Fruit fly (Drosophila melanogaster) whole organism, prepupa: ENCODE measurements around the gene CG6000.

Source experiments
- Blimp-1 ChIP-seq: fragments of 200-800 bp; sonication (Bioruptor generic); optimal IDR thresholded peaks from 3 replicates; lab custom pipeline; 2017; ENCODE audit warnings: missing biosample characterization, missing genetic modification characterization, mild to moderate bottlenecking, moderate library complexity, missing genetic modification reagents
- CG10631 ChIP-seq: fragments of 200-800 bp; sonication (Bioruptor generic); optimal IDR thresholded peaks from 2 replicates; lab custom pipeline; 2016; ENCODE audit warnings: missing biosample characterization, missing genetic modification characterization
- CG10669 ChIP-seq: fragments of 200-800 bp; sonication (Bioruptor generic); optimal IDR thresholded peaks from 3 replicates; lab custom pipeline; 2018; ENCODE audit warnings: missing biosample characterization, mild to moderate bottlenecking, missing genetic modification characterization, moderate library complexity
- CG11902 ChIP-seq: fragments of 200-800 bp; sonication (Bioruptor generic); optimal IDR thresholded peaks from 3 replicates; lab custom pipeline; 2016; ENCODE audit warnings: missing biosample characterization, missing genetic modification characterization
- CG16779 ChIP-seq: fragments of 200-800 bp; sonication (Bioruptor generic); optimal IDR thresholded peaks from 3 replicates; lab custom pipeline; 2017; ENCODE audit warnings: missing biosample characterization, mild to moderate bottlenecking, missing genetic modification characterization
- CG3032 ChIP-seq: fragments of 200-800 bp; optimal IDR thresholded peaks from 2 replicates; lab custom pipeline; 2019; ENCODE audit warnings: missing biosample characterization, mild to moderate bottlenecking, missing genetic modification characterization, moderate library complexity
- CG31627 ChIP-seq: fragments of 200-800 bp; sonication (Bioruptor generic); optimal IDR thresholded peaks from 3 replicates; lab custom pipeline; 2016; ENCODE audit warnings: missing biosample characterization, missing genetic modification characterization
- CG32006 ChIP-seq: fragments of 200-800 bp; sonication (Bioruptor generic); optimal IDR thresholded peaks from 3 replicates; lab custom pipeline; 2017; ENCODE audit warnings: missing biosample characterization, mild to moderate bottlenecking, missing genetic modification characterization
- CG34406 ChIP-seq: fragments of 200-800 bp; sonication (Bioruptor generic); optimal IDR thresholded peaks from 3 replicates; lab custom pipeline; 2016; ENCODE audit warnings: missing biosample characterization, missing genetic modification characterization
- CG3919 ChIP-seq: fragments of 200-800 bp; sonication (Bioruptor generic); optimal IDR thresholded peaks from 3 replicates; lab custom pipeline; 2016; ENCODE audit warnings: missing biosample characterization, missing genetic modification characterization
- CG4318 ChIP-seq: fragments of 200-800 bp; sonication (Bioruptor generic); optimal IDR thresholded peaks from 3 replicates; lab custom pipeline; 2017; ENCODE audit warnings: missing biosample characterization, mild to moderate bottlenecking, missing genetic modification characterization
- CG6163 ChIP-seq: fragments of 200-800 bp; sonication (Bioruptor generic); IDR thresholded peaks from 3 replicates; pipeline ENCODE4 v1.3.6; 2022; ENCODE audit warnings: missing biosample characterization, missing genetic modification characterization
- CG6276 ChIP-seq: fragments of 200-800 bp; sonication (Bioruptor generic); optimal IDR thresholded peaks from 2 replicates; lab custom pipeline; 2017; ENCODE audit warnings: missing biosample characterization, mild to moderate bottlenecking, missing genetic modification characterization
- CG6808 ChIP-seq: fragments of 200-800 bp; sonication (Bioruptor generic); optimal IDR thresholded peaks from 3 replicates; lab custom pipeline; 2017; ENCODE audit warnings: missing biosample characterization, missing genetic modification characterization, mild to moderate bottlenecking, moderate library complexity, missing genetic modification reagents
- CG6854 ChIP-seq: fragments of 200-800 bp; sonication (Bioruptor generic); optimal IDR thresholded peaks from 2 replicates; lab custom pipeline; 2017; ENCODE audit warnings: missing biosample characterization, mild to moderate bottlenecking, missing genetic modification characterization
- CG7368 ChIP-seq: fragments of 200-800 bp; sonication (Bioruptor generic); optimal IDR thresholded peaks from 3 replicates; lab custom pipeline; 2016; ENCODE audit warnings: missing biosample characterization, missing genetic modification characterization
- CG8119 ChIP-seq: fragments of 200-800 bp; sonication (Bioruptor generic); IDR thresholded peaks from 3 replicates; pipeline ENCODE4 v1.3.6; 2022; ENCODE audit warnings: missing biosample characterization, missing genetic modification characterization
- CG8632 ChIP-seq: fragments of 200-800 bp; sonication (Bioruptor generic); optimal IDR thresholded peaks from 3 replicates; lab custom pipeline; 2016; ENCODE audit warnings: missing biosample characterization, missing genetic modification characterization
- CG9139 ChIP-seq: fragments of 200-800 bp; sonication (Bioruptor generic); optimal IDR thresholded peaks from 3 replicates; lab custom pipeline; 2017; ENCODE audit warnings: missing biosample characterization, mild to moderate bottlenecking, missing genetic modification characterization
- Eip75B ChIP-seq: fragments of 200-800 bp; sonication (Bioruptor generic); optimal IDR thresholded peaks from 3 replicates; lab custom pipeline; 2016; ENCODE audit warnings: missing biosample characterization, missing genetic modification characterization
- Eip78C ChIP-seq: fragments of 200-800 bp; sonication (Bioruptor generic); peaks from one replicate; lab custom pipeline; 2016; ENCODE audit warnings: missing biosample characterization, missing genetic modification characterization
- Eip93F ChIP-seq: fragments of 200-800 bp; sonication (Bioruptor generic); optimal IDR thresholded peaks from 2 replicates; lab custom pipeline; 2016; ENCODE audit warnings: missing biosample characterization, mild to moderate bottlenecking, missing genetic modification characterization
- Ets96B ChIP-seq: fragments of 200-800 bp; optimal IDR thresholded peaks from 2 replicates; lab custom pipeline; 2019; ENCODE audit warnings: missing biosample characterization, mild to moderate bottlenecking, missing genetic modification characterization, moderate library complexity
- Gug ChIP-seq: fragments of 200-800 bp; sonication (Bioruptor generic); IDR thresholded peaks from 2 replicates; pipeline ENCODE4 v1.3.6; 2022; ENCODE audit warnings: missing biosample characterization, missing genetic modification characterization
- Hr38 ChIP-seq: sonication (Bioruptor generic); optimal IDR thresholded peaks from 2 replicates; lab custom pipeline; 2016; ENCODE audit warnings: missing biosample characterization, missing genetic modification characterization
- Hr39 ChIP-seq: fragments of 200-800 bp; sonication (Bioruptor generic); optimal IDR thresholded peaks from 2 replicates; lab custom pipeline; 2016; ENCODE audit warnings: missing biosample characterization, missing genetic modification characterization
- Hr4 ChIP-seq: fragments of 200-800 bp; sonication (Bioruptor generic); optimal IDR thresholded peaks from 3 replicates; lab custom pipeline; 2016; ENCODE audit warnings: missing biosample characterization, missing genetic modification characterization
- OdsH ChIP-seq: fragments of 200-800 bp; sonication (Bioruptor generic); optimal IDR thresholded peaks from 3 replicates; lab custom pipeline; 2016; ENCODE audit warnings: missing biosample characterization, missing genetic modification characterization
- Sox102F ChIP-seq: fragments of 200-800 bp; sonication (Bioruptor generic); optimal IDR thresholded peaks from 2 replicates; lab custom pipeline; 2016; ENCODE audit warnings: missing biosample characterization, mild to moderate bottlenecking, missing genetic modification characterization
- Sox14 ChIP-seq: fragments of 200-800 bp; sonication (Bioruptor generic); optimal IDR thresholded peaks from 3 replicates; lab custom pipeline; 2016; ENCODE audit warnings: missing biosample characterization, missing genetic modification characterization
- Sox15 ChIP-seq: fragments of 200-800 bp; sonication (Bioruptor generic); optimal IDR thresholded peaks from 3 replicates; lab custom pipeline; 2016; ENCODE audit warnings: missing biosample characterization, missing genetic modification characterization
- achi ChIP-seq: fragments of 200-800 bp; sonication (Bioruptor generic); optimal IDR thresholded peaks from 3 replicates; lab custom pipeline; 2016; ENCODE audit warnings: missing biosample characterization, missing genetic modification characterization
- dac ChIP-seq: fragments of 200-800 bp; sonication (Bioruptor generic); optimal IDR thresholded peaks from 2 replicates; lab custom pipeline; 2017; ENCODE audit warnings: missing biosample characterization, mild to moderate bottlenecking, missing genetic modification characterization
- dsx ChIP-seq: fragments of 200-800 bp; optimal IDR thresholded peaks from 3 replicates; lab custom pipeline; 2019; ENCODE audit warnings: missing biosample characterization, mild to moderate bottlenecking, missing genetic modification characterization, moderate library complexity; ENCODE audit not compliant: poor library complexity, severe bottlenecking
- eg ChIP-seq: fragments of 200-800 bp; sonication (Bioruptor generic); IDR thresholded peaks from 3 replicates; pipeline ENCODE4 v1.3.6; 2022; ENCODE audit warnings: missing biosample characterization, missing genetic modification characterization
- esn ChIP-seq: fragments of 200-800 bp; sonication (Bioruptor generic); optimal IDR thresholded peaks from 2 replicates; lab custom pipeline; 2016; ENCODE audit warnings: missing biosample characterization, mild to moderate bottlenecking, missing genetic modification characterization, moderate library complexity
- fd59A ChIP-seq: fragments of 200-800 bp; sonication (Bioruptor generic); optimal IDR thresholded peaks from 2 replicates; lab custom pipeline; 2017; ENCODE audit warnings: missing biosample characterization, mild to moderate bottlenecking, missing genetic modification characterization, missing genetic modification reagents
- fd85E ChIP-seq: fragments of 200-800 bp; sonication (Bioruptor generic); optimal IDR thresholded peaks from 3 replicates; lab custom pipeline; 2016; ENCODE audit warnings: missing biosample characterization, missing genetic modification characterization
- fkh ChIP-seq: fragments of 200-800 bp; sonication (Bioruptor generic); optimal IDR thresholded peaks from 3 replicates; lab custom pipeline; 2017; ENCODE audit warnings: missing biosample characterization, mild to moderate bottlenecking, missing genetic modification characterization, moderate library complexity
- lz ChIP-seq: fragments of 200-800 bp; sonication (Bioruptor generic); optimal IDR thresholded peaks from 3 replicates; lab custom pipeline; 2016; ENCODE audit warnings: missing biosample characterization, missing genetic modification characterization
- net ChIP-seq: fragments of 200-800 bp; sonication (Bioruptor generic); optimal IDR thresholded peaks from 3 replicates; lab custom pipeline; 2016; ENCODE audit warnings: missing biosample characterization, missing genetic modification characterization
- pdm3 ChIP-seq: fragments of 200-800 bp; sonication (Bioruptor generic); optimal IDR thresholded peaks from 3 replicates; lab custom pipeline; 2016; ENCODE audit warnings: missing biosample characterization, missing genetic modification characterization
- salr ChIP-seq, 2 experiments: fragments of 200-800 bp; sonication (Bioruptor generic); optimal IDR thresholded peaks; 3 replicates each; lab custom pipeline; 2016 to 2018; ENCODE audit warnings: missing biosample characterization in 2 of 2, missing genetic modification characterization in 2 of 2, mild to moderate bottlenecking in 1 of 2
- spab ChIP-seq: fragments of 200-800 bp; sonication (Bioruptor generic); optimal IDR thresholded peaks from 2 replicates; lab custom pipeline; 2017; ENCODE audit warnings: missing biosample characterization, mild to moderate bottlenecking, missing genetic modification characterization, missing genetic modification reagents
- ss ChIP-seq, 2 experiments: fragments of 200-800 bp; sonication (Bioruptor generic); optimal IDR thresholded peaks; 2 replicates in 1 of 2; 3 replicates in 1 of 2; lab custom pipeline; 2017 to 2018; ENCODE audit warnings: mild to moderate bottlenecking in 2 of 2, missing biosample characterization in 2 of 2, missing genetic modification characterization in 2 of 2, moderate library complexity in 1 of 2
- svp ChIP-seq: fragments of 200-800 bp; sonication (Bioruptor generic); peaks from one replicate; lab custom pipeline; 2016; ENCODE audit warnings: missing biosample characterization, missing genetic modification characterization
- topi ChIP-seq: fragments of 200-800 bp; sonication (Bioruptor generic); optimal IDR thresholded peaks from 3 replicates; lab custom pipeline; 2016; ENCODE audit warnings: missing biosample characterization, missing genetic modification characterization
- vri ChIP-seq: fragments of 200-800 bp; sonication (Bioruptor generic); optimal IDR thresholded peaks from 3 replicates; lab custom pipeline; 2016; ENCODE audit warnings: missing biosample characterization, mild to moderate bottlenecking, missing genetic modification characterization

The CG6000 gene

dm6 chr3R:24073703-24074102, 19.5 kb downstream of the CG6000 start:
- TF ChIP-seq CG8119 (GFP tag; lab: Robert Waterston, UW) (0 out of 3 replicates have a peak, but pooled peaks have one; percentile 32), CG16779 (tag; lab: Kevin White, UChicago) (no peak), Ets96B (tag; lab: Kevin White, UChicago) (peak; percentile 6), CG10669 (GFP tag; lab: Kevin White, UChicago) (peak; percentile 25), Eip93F (GFP tag; lab: Kevin White, UChicago) (no peak), svp (GFP tag; lab: Kevin White, UChicago) (no peak), CG11902 (no peak), OdsH (peak; percentile 14), CG6276 (GFP tag; lab: Kevin White, UChicago) (no peak), dsx (GFP tag; lab: Kevin White, UChicago) (no peak), salr (GFP tag; optimal IDR thresholded peaks at IDR 0.05; lab: Kevin White, UChicago) (peak in 1 of 2 experiments; percentile 10), CG10631 (GFP tag; lab: Kevin White, UChicago) (peak; percentile 37), CG6163 (GFP tag; lab: Robert Waterston, UW) (no peak), Hr38 (no peak), achi (no peak), CG3032 (tag; lab: Kevin White, UChicago) (no peak), Hr4 (GFP tag; lab: Kevin White, UChicago) (peak; percentile 12), net (no peak), CG7368 (GFP tag; lab: Kevin White, UChicago) (no peak), Eip78C (peak; percentile 55), Blimp-1 (GFP tag; lab: Kevin White, UChicago) (no peak), CG9139 (GFP tag; lab: Kevin White, UChicago) (no peak), Hr39 (GFP tag; lab: Kevin White, UChicago) (no peak), CG6808 (GFP tag; lab: Kevin White, UChicago) (peak; percentile 6), Sox15 (GFP tag; lab: Kevin White, UChicago) (no peak), topi (no peak), Eip75B (peak; percentile 12), CG34406 (GFP tag; lab: Kevin White, UChicago) (no peak), Gug (GFP tag; lab: Robert Waterston, UW) (no peak), esn (GFP tag; lab: Kevin White, UChicago) (no peak), spab (GFP tag; lab: Kevin White, UChicago) (peak; percentile 16), dac (GFP tag; lab: Kevin White, UChicago) (no peak), pdm3 (GFP tag; lab: Kevin White, UChicago) (peak; percentile 6)

DNA sequence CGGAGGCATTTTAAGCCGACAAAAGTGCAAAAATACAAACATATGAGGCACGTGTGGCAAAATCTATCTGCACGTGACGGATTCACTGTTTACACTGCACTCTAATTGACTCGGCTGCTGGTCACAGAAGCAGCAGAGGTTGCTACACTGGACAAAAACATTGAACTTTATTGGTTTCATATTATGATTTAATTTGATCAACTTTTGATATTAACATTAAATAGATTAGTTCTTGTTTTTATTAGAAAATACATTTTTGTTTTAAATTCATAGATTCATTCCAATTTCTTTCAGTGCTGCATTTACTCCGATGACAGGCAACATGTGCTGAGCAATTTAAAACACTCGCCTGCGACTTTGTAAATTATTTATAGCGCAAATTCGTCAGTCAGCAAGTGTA, 24.9 kb downstream of the CG6000 start:
- no peak for TF ChIP-seq fd59A (GFP tag; lab: Kevin White, UChicago)
- peak; percentile 10 for TF ChIP-seq CG3919 (GFP tag; lab: Kevin White, UChicago)
- no peak for TF ChIP-seq salr (GFP tag; optimal IDR thresholded peaks at IDR 0.05; lab: Kevin White, UChicago)
- TF ChIP-seq fkh = no peak
- TF ChIP-seq ss (GFP tag; optimal IDR thresholded peaks at IDR 0.05; lab: Kevin White, UChicago) = no peak
- TF ChIP-seq CG8119 (GFP tag; lab: Robert Waterston, UW) = peak; percentile 49; the same call in 1 of the 3 replicates
- no peak for TF ChIP-seq Hr38
- TF ChIP-seq OdsH = peak; percentile 10
- TF ChIP-seq CG6854 = no peak
- peak; percentile 34 for TF ChIP-seq CG3032 (tag; lab: Kevin White, UChicago)
- no peak for TF ChIP-seq svp (GFP tag; lab: Kevin White, UChicago)
- TF ChIP-seq fd85E (GFP tag; lab: Kevin White, UChicago) = no peak
- no peak for TF ChIP-seq Eip93F (GFP tag; lab: Kevin White, UChicago)
- TF ChIP-seq spab (GFP tag; lab: Kevin White, UChicago) = no peak
- TF ChIP-seq Gug (GFP tag; lab: Robert Waterston, UW) = 0 out of 2 replicates have a peak, but pooled peaks have one; percentile 19
- no peak for TF ChIP-seq CG16779 (tag; lab: Kevin White, UChicago)
- TF ChIP-seq Sox15 (GFP tag; lab: Kevin White, UChicago) = no peak
- TF ChIP-seq eg (GFP tag; lab: Robert Waterston, UW) = peak; percentile 49; the same call in 2 of the 3 replicates
- no peak for TF ChIP-seq lz (GFP tag; lab: Kevin White, UChicago)
- TF ChIP-seq CG8632 = peak; percentile 9
- TF ChIP-seq Sox14 (GFP tag; lab: Kevin White, UChicago) = no peak
- TF ChIP-seq Hr39 (GFP tag; lab: Kevin White, UChicago) = no peak
- peak; percentile 42 for TF ChIP-seq CG32006 (GFP tag; lab: Kevin White, UChicago)
- no peak for TF ChIP-seq dsx (GFP tag; lab: Kevin White, UChicago)
- peak; percentile 17 for TF ChIP-seq CG6276 (GFP tag; lab: Kevin White, UChicago)
- TF ChIP-seq CG6163 (GFP tag; lab: Robert Waterston, UW) = no peak
- no peak for TF ChIP-seq Sox102F (GFP tag; lab: Kevin White, UChicago)
- TF ChIP-seq CG4318 (GFP tag; lab: Kevin White, UChicago) = no peak
- no peak for TF ChIP-seq topi
- TF ChIP-seq vri = no peak
- TF ChIP-seq pdm3 (GFP tag; lab: Kevin White, UChicago) = peak; percentile 8
- peak; percentile 29 for TF ChIP-seq Eip78C
- TF ChIP-seq CG31627 (GFP tag; lab: Kevin White, UChicago) = no peak
